Worm (Caenorhabditis elegans) whole organism, L3 larva: ENCODE data around the gene nhr-171.

Experiments used
- nhr-11 ChIP-seq: fragments of 150-350 bp; optimal IDR thresholded peaks from 2 replicates; lab custom pipeline; 2014; ENCODE audit warnings: missing biosample characterization, missing genetic modification characterization
- nhr-76 ChIP-seq: fragments of 150-350 bp; sonication (generic microtip); optimal IDR thresholded peaks from 5 replicates; lab custom pipeline; 2014; ENCODE audit warnings: missing biosample characterization, missing genetic modification characterization
- unc-62 ChIP-seq: fragments of 150-350 bp; sonication (generic microtip); optimal IDR thresholded peaks from 4 replicates; lab custom pipeline; 2014; ENCODE audit warnings: missing biosample characterization, missing genetic modification reagents, missing genetic modification characterization

DNA sequence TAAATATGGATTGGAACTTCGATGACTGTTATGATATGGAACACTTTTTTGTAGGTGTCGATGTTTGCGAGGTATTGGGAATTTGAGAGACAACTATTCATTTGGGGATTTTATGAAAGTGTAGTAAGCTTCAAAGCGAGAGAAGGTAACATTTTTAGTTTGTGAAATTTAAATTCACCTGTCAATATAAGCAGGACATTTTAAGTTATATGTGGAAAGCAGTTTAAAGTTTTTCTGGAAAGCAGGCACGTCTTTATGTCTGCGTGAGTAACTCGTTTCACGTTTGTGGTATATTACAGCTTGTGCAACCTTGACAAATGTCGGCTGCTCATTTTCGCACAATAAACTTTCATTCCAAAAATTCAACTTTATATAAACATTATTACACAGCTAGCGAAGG is 7.3 kb upstream of the nhr-171 start, which contains the start of gene srh-229:
- TF ChIP-seq unc-62 (GFP tag; lab: Kevin White, UChicago) (no peak), nhr-11 (tag; lab: Kevin White, UChicago) (no peak), nhr-76 (tag; lab: Kevin White, UChicago) (no peak)
